Fruit fly (Drosophila melanogaster) whole organism, embryonic: ENCODE measurements around the gene usp.
A peak's percentile ranks its signal among the peaks of the same experiment; 100 is the strongest.

ENCODE experiments used
- CG10209 ChIP-seq: fragments of 200-800 bp; sonication (Bioruptor generic); optimal IDR thresholded peaks from 3 replicates; lab custom pipeline; 2017; ENCODE audit warnings: missing biosample characterization, mild to moderate bottlenecking, missing genetic modification characterization, missing genetic modification reagents
- CG11456 ChIP-seq: fragments of 200-800 bp; sonication (Bioruptor generic); IDR thresholded peaks from 3 replicates; pipeline ENCODE4 v1.3.6; 2022; ENCODE audit warnings: missing biosample characterization, missing genetic modification characterization
- CG12236 ChIP-seq: fragments of 200-800 bp; sonication (Bioruptor generic); optimal IDR thresholded peaks from 2 replicates; lab custom pipeline; 2016; ENCODE audit warnings: missing biosample characterization, missing genetic modification characterization
- CG12391 ChIP-seq: fragments of 200-800 bp; sonication (Bioruptor generic); optimal IDR thresholded peaks from 3 replicates; lab custom pipeline; 2018; ENCODE audit warnings: missing biosample characterization, mild to moderate bottlenecking, missing genetic modification characterization, moderate library complexity
- CG13624 ChIP-seq: fragments of 200-800 bp; sonication (Bioruptor generic); optimal IDR thresholded peaks from 2 replicates; lab custom pipeline; 2016; ENCODE audit warnings: missing biosample characterization, missing genetic modification characterization
- CG13894 ChIP-seq: fragments of 200-800 bp; sonication (Bioruptor generic); optimal IDR thresholded peaks from 3 replicates; lab custom pipeline; 2018; ENCODE audit warnings: missing biosample characterization, mild to moderate bottlenecking, missing genetic modification characterization, moderate library complexity
- CG14050 ChIP-seq: fragments of 200-800 bp; sonication (Bioruptor generic); IDR thresholded peaks from 3 replicates; pipeline ENCODE4 v1.3.6; 2022; ENCODE audit warnings: missing biosample characterization, missing genetic modification characterization
- CG14441 ChIP-seq: fragments of 200-800 bp; sonication (Bioruptor generic); IDR thresholded peaks from 2 replicates; pipeline ENCODE4 v1.3.6; 2022; ENCODE audit warnings: missing biosample characterization, missing genetic modification characterization
- CG17568 ChIP-seq: fragments of 200-800 bp; sonication (Bioruptor generic); optimal IDR thresholded peaks from 2 replicates; lab custom pipeline; 2018; ENCODE audit warnings: missing biosample characterization, mild to moderate bottlenecking, missing genetic modification characterization, moderate library complexity
- CG2120 ChIP-seq: fragments of 200-800 bp; sonication (Bioruptor generic); optimal IDR thresholded peaks from 3 replicates; lab custom pipeline; 2016; ENCODE audit warnings: missing biosample characterization, missing genetic modification characterization
- CG3163 ChIP-seq: fragments of 200-800 bp; sonication (Bioruptor generic); optimal IDR thresholded peaks from 3 replicates; lab custom pipeline; 2016; ENCODE audit warnings: missing biosample characterization, missing genetic modification characterization
- CG3281 ChIP-seq: fragments of 200-800 bp; sonication (Bioruptor generic); optimal IDR thresholded peaks from 3 replicates; lab custom pipeline; 2017; ENCODE audit warnings: missing biosample characterization, mild to moderate bottlenecking, missing genetic modification characterization
- CG34376 ChIP-seq: fragments of 200-800 bp; sonication (Bioruptor generic); optimal IDR thresholded peaks from 2 replicates; lab custom pipeline; 2018; ENCODE audit warnings: missing biosample characterization, mild to moderate bottlenecking, missing genetic modification characterization
- CG9437 ChIP-seq: fragments of 200-800 bp; sonication (Bioruptor generic); optimal IDR thresholded peaks from 2 replicates; lab custom pipeline; 2018; ENCODE audit warnings: missing biosample characterization, mild to moderate bottlenecking, missing genetic modification characterization
- Dip3 ChIP-seq: fragments of 200-800 bp; sonication (Bioruptor generic); optimal IDR thresholded peaks from 3 replicates; lab custom pipeline; 2016; ENCODE audit warnings: missing biosample characterization, missing genetic modification characterization
- Doc2 ChIP-seq: fragments of 200-800 bp; sonication (Bioruptor generic); IDR thresholded peaks from 2 replicates; pipeline ENCODE4 v1.3.6; 2022; ENCODE audit warnings: missing biosample characterization, missing genetic modification characterization
- Hey ChIP-seq: fragments of 200-800 bp; sonication (Bioruptor generic); optimal IDR thresholded peaks from 3 replicates; lab custom pipeline; 2018; ENCODE audit warnings: missing biosample characterization, mild to moderate bottlenecking, missing genetic modification characterization
- MTF-1 ChIP-seq: fragments of 200-800 bp; sonication (Bioruptor generic); optimal IDR thresholded peaks from 2 replicates; lab custom pipeline; 2018; ENCODE audit warnings: missing biosample characterization, mild to moderate bottlenecking, missing genetic modification characterization, borderline replicate concordance
- Med ChIP-seq: fragments of 200-800 bp; sonication (Bioruptor generic); peaks from one replicate; lab custom pipeline; 2016; ENCODE audit warnings: missing biosample characterization, missing genetic modification characterization, mild to moderate bottlenecking, inconsistent platforms, moderate library complexity
- Meics ChIP-seq: fragments of 200-800 bp; sonication (Bioruptor generic); optimal IDR thresholded peaks from 2 replicates; lab custom pipeline; 2017; ENCODE audit warnings: missing biosample characterization, mild to moderate bottlenecking, missing genetic modification characterization
- Pdp1 ChIP-seq, 2 experiments: fragments of 200-800 bp; sonication (Bioruptor generic); optimal IDR thresholded peaks; 3 replicates each; lab custom pipeline; 2016; ENCODE audit warnings: missing biosample characterization in 2 of 2, missing genetic modification characterization in 2 of 2, mild to moderate bottlenecking in 1 of 2, moderate library complexity in 1 of 2
- Trl ChIP-seq, 3 experiments: fragments of >200 bp in 2 of 3; fragments of 200-800 bp in 1 of 3; sonication (Bioruptor generic) in 1 of 3; optimal IDR thresholded peaks; 2 replicates in 1 of 3; 3 replicates in 2 of 3; lab custom pipeline; 2016 to 2017; ENCODE audit warnings: missing biosample characterization in 1 of 3, missing genetic modification characterization in 1 of 3
- amos ChIP-seq: fragments of 200-800 bp; sonication (Bioruptor generic); IDR thresholded peaks from 2 replicates; pipeline ENCODE4 v1.3.6; 2022; ENCODE audit warnings: missing biosample characterization, missing genetic modification characterization; ENCODE audit not compliant: partially characterized antibody
- ash1 ChIP-seq: fragments of 200-800 bp; sonication (Bioruptor generic); optimal IDR thresholded peaks from 2 replicates; lab custom pipeline; 2018; ENCODE audit warnings: missing biosample characterization, mild to moderate bottlenecking, missing genetic modification characterization
- cg ChIP-seq: fragments of 200-800 bp; sonication (Bioruptor generic); optimal IDR thresholded peaks from 3 replicates; lab custom pipeline; 2019; ENCODE audit warnings: missing biosample characterization, mild to moderate bottlenecking, missing genetic modification characterization, moderate library complexity
- chinmo ChIP-seq: fragments of 200-800 bp; sonication (Bioruptor generic); IDR thresholded peaks from 4 replicates; pipeline ENCODE4 v1.3.6; 2022; ENCODE audit warnings: missing biosample characterization, missing genetic modification characterization; ENCODE audit not compliant: partially characterized antibody
- cwo ChIP-seq: fragments of 200-800 bp; sonication (Bioruptor generic); optimal IDR thresholded peaks from 3 replicates; lab custom pipeline; 2017; ENCODE audit warnings: missing biosample characterization, missing genetic modification characterization, mild to moderate bottlenecking, moderate library complexity, missing genetic modification reagents
- dan ChIP-seq: fragments of 200-800 bp; sonication (Bioruptor generic); IDR thresholded peaks from 2 replicates; pipeline ENCODE4 v1.3.6; 2022; ENCODE audit warnings: missing biosample characterization, missing genetic modification characterization
- dimm ChIP-seq: fragments of 200-800 bp; sonication (Bioruptor generic); IDR thresholded peaks from 2 replicates; pipeline ENCODE4 v1.3.6; 2022; ENCODE audit warnings: missing biosample characterization, missing genetic modification characterization
- dpn ChIP-seq, 2 experiments: fragments of 200-800 bp; sonication (Bioruptor generic); optimal IDR thresholded peaks; 3 replicates each; lab custom pipeline; 2016; ENCODE audit warnings: missing biosample characterization in 2 of 2, missing genetic modification characterization in 2 of 2
- ems ChIP-seq: fragments of 200-800 bp; sonication (Bioruptor generic); optimal IDR thresholded peaks from 3 replicates; lab custom pipeline; 2016; ENCODE audit warnings: missing biosample characterization, missing genetic modification characterization
- exex ChIP-seq: fragments of 200-800 bp; sonication (Bioruptor generic); optimal IDR thresholded peaks from 4 replicates; lab custom pipeline; 2018; ENCODE audit warnings: missing biosample characterization, mild to moderate bottlenecking, missing genetic modification characterization, moderate library complexity
- grn ChIP-seq: fragments of 200-800 bp; sonication (Bioruptor generic); optimal IDR thresholded peaks from 3 replicates; lab custom pipeline; 2017; ENCODE audit warnings: missing biosample characterization, missing genetic modification characterization
- kni ChIP-seq: fragments of 200-800 bp; sonication (Bioruptor generic); optimal IDR thresholded peaks from 3 replicates; lab custom pipeline; 2017; ENCODE audit warnings: mild to moderate bottlenecking, missing biosample characterization, missing genetic modification reagents, missing genetic modification characterization
- lab ChIP-seq: fragments of 200-800 bp; sonication (Bioruptor generic); optimal IDR thresholded peaks from 3 replicates; lab custom pipeline; 2017; ENCODE audit warnings: missing biosample characterization, missing genetic modification characterization, mild to moderate bottlenecking, moderate library complexity, missing genetic modification reagents
- luna ChIP-seq: fragments of 200-800 bp; sonication (Bioruptor generic); optimal IDR thresholded peaks from 2 replicates; lab custom pipeline; 2016; ENCODE audit warnings: missing biosample characterization, missing genetic modification characterization
- mirr ChIP-seq: fragments of 200-800 bp; sonication (Bioruptor generic); optimal IDR thresholded peaks from 3 replicates; lab custom pipeline; 2018; ENCODE audit warnings: missing biosample characterization, mild to moderate bottlenecking, missing genetic modification characterization
- rib ChIP-seq: fragments of 200-800 bp; sonication (Bioruptor generic); IDR thresholded peaks from 2 replicates; pipeline ENCODE4 v1.3.6; 2022; ENCODE audit warnings: missing biosample characterization, missing genetic modification characterization
- slp2 ChIP-seq: fragments of 200-800 bp; sonication (Bioruptor generic); optimal IDR thresholded peaks from 2 replicates; lab custom pipeline; 2016; ENCODE audit warnings: missing biosample characterization, missing genetic modification characterization
- zen ChIP-seq: fragments of 200-800 bp; sonication (Bioruptor generic); optimal IDR thresholded peaks from 3 replicates; lab custom pipeline; 2018; ENCODE audit warnings: missing biosample characterization, mild to moderate bottlenecking, missing genetic modification characterization, moderate library complexity

The usp gene

DNA sequence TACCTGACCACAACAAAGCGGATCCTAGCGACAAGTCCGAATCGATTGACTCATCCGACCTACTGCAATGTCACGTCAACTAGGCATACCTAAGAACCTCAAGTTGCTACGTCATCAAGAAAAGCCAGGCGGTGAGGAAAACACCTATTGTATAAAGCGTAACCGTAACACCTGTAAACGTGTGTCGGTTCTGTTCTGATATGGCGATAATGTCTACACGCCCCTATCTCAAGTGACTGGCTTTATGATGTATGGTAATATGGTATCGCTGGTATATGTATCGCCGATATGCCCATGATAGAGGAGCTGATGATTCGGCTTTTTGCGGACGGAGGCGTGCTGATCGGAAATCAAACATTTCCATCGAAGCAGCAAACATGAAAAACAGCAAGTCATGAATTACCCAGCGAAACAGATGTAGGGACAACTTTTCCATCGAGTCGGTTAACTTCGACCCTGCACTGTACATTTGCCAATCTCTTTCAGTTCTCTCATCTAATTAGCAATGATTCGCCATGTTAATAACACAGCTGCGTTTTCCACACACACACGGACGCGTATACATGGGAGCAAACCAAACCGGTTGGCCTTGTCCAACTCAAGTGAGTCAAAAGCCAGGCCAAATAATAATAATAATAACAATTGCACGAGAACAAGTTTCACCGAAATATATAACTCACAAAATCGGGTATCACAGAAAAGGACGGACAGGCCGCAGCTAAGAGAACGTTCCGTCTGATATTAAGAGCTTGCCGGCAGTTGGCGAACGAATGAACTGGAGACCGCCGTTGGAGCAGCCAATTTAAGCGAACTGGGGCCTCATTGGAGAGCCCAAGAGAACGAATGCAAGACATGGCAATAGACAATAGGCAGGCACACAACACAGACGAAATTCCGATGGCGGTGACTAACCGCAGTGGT, 27.9 kb upstream of the usp start:
- TF ChIP-seq dimm (GFP tag; lab: Robert Waterston, UW): no peak
- no peak for TF ChIP-seq MTF-1 (GFP tag; lab: Kevin White, UChicago)
- TF ChIP-seq luna: no peak
- peak; percentile 40 for TF ChIP-seq lab (GFP tag; lab: Kevin White, UChicago)
- no peak for TF ChIP-seq CG12391 (tag; lab: Kevin White, UChicago)
- no peak for TF ChIP-seq Doc2
- TF ChIP-seq grn (GFP tag; lab: Kevin White, UChicago): peak; percentile 63
- no peak for TF ChIP-seq Dip3 (GFP tag; lab: Kevin White, UChicago)
- TF ChIP-seq zen (tag; lab: Kevin White, UChicago): no peak
- no peak for TF ChIP-seq CG17568
- TF ChIP-seq cwo (GFP tag; lab: Kevin White, UChicago): peak; percentile 34
- TF ChIP-seq kni (GFP tag; lab: Kevin White, UChicago): peak; percentile 53
- TF ChIP-seq CG34376: peak; percentile 37
- TF ChIP-seq CG14441 (GFP tag; lab: Robert Waterston, UW): no peak
- TF ChIP-seq dpn (GFP tag; optimal IDR thresholded peaks at IDR 0.05; lab: Kevin White, UChicago): no peak
- peak; percentile 28 for TF ChIP-seq exex
- TF ChIP-seq Meics (GFP tag; lab: Kevin White, UChicago): no peak
- peak; percentile 78 for TF ChIP-seq CG3163 (GFP tag; lab: Kevin White, UChicago)
- TF ChIP-seq CG13624 (GFP tag; lab: Kevin White, UChicago): no peak
- TF ChIP-seq CG2120: no peak
- no peak for TF ChIP-seq rib (GFP tag; lab: Robert Waterston, UW)
- no peak for TF ChIP-seq CG3281 (GFP tag; lab: Kevin White, UChicago)
- no peak for TF ChIP-seq slp2
- no peak for TF ChIP-seq CG10209
- no peak for TF ChIP-seq CG14050 (GFP tag; lab: Robert Waterston, UW)
- no peak for TF ChIP-seq ash1 (GFP tag; lab: Kevin White, UChicago)
- TF ChIP-seq amos (GFP tag; lab: Robert Waterston, UW): 0 out of 2 replicates have a peak, but pooled peaks have one; percentile 6
- peak; percentile 12 to 54 for TF ChIP-seq Trl (optimal IDR thresholded peaks at IDR 0.05; lab: Kevin White, UChicago)
- TF ChIP-seq Trl (GFP tag; optimal IDR thresholded peaks at IDR 0.05; lab: Kevin White, UChicago): no peak
- no peak for TF ChIP-seq CG9437 (GFP tag; lab: Kevin White, UChicago)
- peak; percentile 9 for TF ChIP-seq Med (GFP tag; lab: Kevin White, UChicago)
- TF ChIP-seq dan (GFP tag; lab: Robert Waterston, UW): no peak
- peak; percentile 42 for TF ChIP-seq CG13894 (tag; lab: Kevin White, UChicago)
- peak; percentile 6 for TF ChIP-seq Hey (tag; lab: Kevin White, UChicago)
- peak in 1 of 2 experiments; percentile 71 for TF ChIP-seq Pdp1 (GFP tag; optimal IDR thresholded peaks at IDR 0.05; lab: Kevin White, UChicago)
- no peak for TF ChIP-seq CG11456
- peak; percentile 11 for TF ChIP-seq cg
- no peak for TF ChIP-seq ems (GFP tag; lab: Kevin White, UChicago)
- no peak for TF ChIP-seq CG12236 (GFP tag; lab: Kevin White, UChicago)
- peak; percentile 80; the same call in 1 of the 4 replicates for TF ChIP-seq chinmo (GFP tag; lab: Robert Waterston, UW)
- TF ChIP-seq mirr (GFP tag; lab: Kevin White, UChicago): peak; percentile 43
